Fruit fly (Drosophila melanogaster): ENCODE data around the gene Mst84B.

Gene Mst84B

dm6 chr3R:7080157-7080916 lies 18.4 kb downstream of the Mst84B start, which contains the start of gene Ref1:
Gene Ref1, minus strand, starts transcription at chr3R:7080387.
- TF ChIP-seq CG14710 (tag; optimal IDR thresholded peaks at IDR 0.05), result peak; percentile 29
- TF ChIP-seq CG2116 (GFP tag; optimal IDR thresholded peaks at IDR 0.05), result peak; percentile 5
- peak; percentile 94 for TF ChIP-seq MESR4 (GFP tag; optimal IDR thresholded peaks at IDR 0.05)
- TF ChIP-seq zen (tag; optimal IDR thresholded peaks at IDR 0.05), result peak; percentile 35
- TF ChIP-seq Pdp1 (GFP tag; optimal IDR thresholded peaks at IDR 0.05), result peak in 1 of 2 experiments; percentile 91
- TF ChIP-seq CG2120 (GFP tag; optimal IDR thresholded peaks at IDR 0.05), result no peak
- peak; percentile 93 for TF ChIP-seq YL-1 (GFP tag; optimal IDR thresholded peaks at IDR 0.05)
- TF ChIP-seq Usf (GFP tag; optimal IDR thresholded peaks at IDR 0.05), result no peak
- no peak for TF ChIP-seq sr (GFP tag; IDR thresholded peaks at IDR 0.05)
- peak; percentile 23 for TF ChIP-seq nmo (GFP tag; optimal IDR thresholded peaks at IDR 0.05)
- TF ChIP-seq Opbp (GFP tag; IDR thresholded peaks at IDR 0.05; ENCODE audit: partially characterized antibody), result 0 out of 3 replicates have a peak, but pooled peaks have one; percentile 12
- peak; percentile 28 for TF ChIP-seq Nf-YC (tag; optimal IDR thresholded peaks at IDR 0.05)
- TF ChIP-seq pzg (GFP tag; optimal IDR thresholded peaks at IDR 0.05), result peak; percentile 53
- TF ChIP-seq Ets97D (GFP tag; optimal IDR thresholded peaks at IDR 0.05), result peak; percentile 50
- peak; percentile 63 for TF ChIP-seq dm (GFP tag; optimal IDR thresholded peaks at IDR 0.05)
- TF ChIP-seq CG1024 (GFP tag; IDR thresholded peaks at IDR 0.05), result peak; percentile 93
- TF ChIP-seq sd (tag; optimal IDR thresholded peaks at IDR 0.05), result peak; percentile 47
- TF ChIP-seq phol (tag; optimal IDR thresholded peaks at IDR 0.05), result peak; percentile 100
- 0 out of 2 replicates have a peak, but pooled peaks have one; percentile 6 for TF ChIP-seq NFAT (GFP tag; IDR thresholded peaks at IDR 0.05)
- no peak for TF ChIP-seq Myb (GFP tag; optimal IDR thresholded peaks at IDR 0.05)
- peak; percentile 78 for TF ChIP-seq CG4617 (GFP tag; optimal IDR thresholded peaks at IDR 0.05; ENCODE audit: borderline replicate concordance)
- peak; percentile 4 for TF ChIP-seq grau (tag; optimal IDR thresholded peaks at IDR 0.05)
- peak; percentile 98 for TF ChIP-seq CG30020 (tag; optimal IDR thresholded peaks at IDR 0.05)
- peak; percentile 39; the same call in 1 of the 2 replicates for TF ChIP-seq MBD-R2 (GFP tag; IDR thresholded peaks at IDR 0.05)
- 0 out of 3 replicates have a peak, but pooled peaks have one; percentile 30 for TF ChIP-seq CG17361 (GFP tag; IDR thresholded peaks at IDR 0.05)
- TF ChIP-seq CG12659 (GFP tag; optimal IDR thresholded peaks at IDR 0.05), result peak; percentile 72
- TF ChIP-seq trem (tag; optimal IDR thresholded peaks at IDR 0.05), result peak; percentile 7
- TF ChIP-seq Sin3A (optimal IDR thresholded peaks at IDR 0.05), result peak; percentile 14
- TF ChIP-seq ssp (GFP tag; IDR thresholded peaks at IDR 0.05), result peak; percentile 92
- no peak for TF ChIP-seq ap (GFP tag; IDR thresholded peaks at IDR 0.05)
- TF ChIP-seq Adf1 (GFP tag; IDR thresholded peaks at IDR 0.05), result no peak
- peak; percentile 5 for TF ChIP-seq CG2678 (tag; optimal IDR thresholded peaks at IDR 0.05)
- TF ChIP-seq row (GFP tag; IDR thresholded peaks at IDR 0.05), result peak; percentile 77
- no peak for TF ChIP-seq CoRest (tag; optimal IDR thresholded peaks at IDR 0.05)
- TF ChIP-seq CG11723 (GFP tag; optimal IDR thresholded peaks at IDR 0.05), result peak; percentile 77
- no peak for TF ChIP-seq fd64A (GFP tag; optimal IDR thresholded peaks at IDR 0.05)
- no peak for TF ChIP-seq zfh2 (GFP tag; optimal IDR thresholded peaks at IDR 0.05)
- peak; percentile 100 for TF ChIP-seq CG1603 (tag; optimal IDR thresholded peaks at IDR 0.05)
- TF ChIP-seq CG10267 (tag; optimal IDR thresholded peaks at IDR 0.05), result peak; percentile 91
- TF ChIP-seq CG3995 (GFP tag; optimal IDR thresholded peaks at IDR 0.05), result peak; percentile 14
- TF ChIP-seq CG6654 (GFP tag; optimal IDR thresholded peaks at IDR 0.05), result no peak
- no peak for TF ChIP-seq CG11560 (tag; IDR thresholded peaks at IDR 0.05)
- peak; percentile 92 for TF ChIP-seq pfk (GFP tag; optimal IDR thresholded peaks at IDR 0.05)
- no peak for TF ChIP-seq Scr (GFP tag; IDR thresholded peaks at IDR 0.05; ENCODE audit: partially characterized antibody)
- peak; percentile 8 for TF ChIP-seq sug (tag; optimal IDR thresholded peaks at IDR 0.05)
- TF ChIP-seq CG17802 (tag; optimal IDR thresholded peaks at IDR 0.05), result peak; percentile 91
- peak; percentile 17 for TF ChIP-seq dmrt11E (tag; optimal IDR thresholded peaks at IDR 0.05)
- peak; percentile 76 for TF ChIP-seq CG8290 (GFP tag; optimal IDR thresholded peaks at IDR 0.05)
- TF ChIP-seq CG8290 (tag; optimal IDR thresholded peaks at IDR 0.05), result peak in 1 of 2 experiments; percentile 24

All from whole organism, embryonic.